Worm (Caenorhabditis elegans) whole organism, midembryonic: ENCODE data around the gene Y43F8B.15.

Experiments used
- T22C8.4 ChIP-seq: fragments of 200-800 bp; sonication (Bioruptor generic); IDR thresholded peaks from 2 replicates; pipeline ENCODE4 v1.3.6; 2022; ENCODE audit warnings: missing genetic modification characterization, missing compliant biosample characterization
- cog-1 ChIP-seq: sonication (generic microtip); optimal IDR thresholded peaks from 2 replicates; lab custom pipeline; 2016; ENCODE audit warnings: missing genetic modification characterization, missing compliant biosample characterization
- klf-2 ChIP-seq: fragments of 200-800 bp; sonication (Bioruptor generic); conservative IDR thresholded peaks from 2 replicates; pipeline ENCODE4 v1.3.6; 2022; ENCODE audit warnings: missing genetic modification reagents, missing genetic modification characterization, missing compliant biosample characterization
- med-1 ChIP-seq: sonication (generic microtip); optimal IDR thresholded peaks from 2 replicates; lab custom pipeline; 2017; ENCODE audit warnings: missing genetic modification characterization, mild to moderate bottlenecking, missing compliant biosample characterization, antibody characterized with exemption, missing genetic modification reagents; ENCODE audit not compliant: insufficient read depth
- tab-1 ChIP-seq: fragments of 200-800 bp; sonication (Bioruptor generic); IDR thresholded peaks from 2 replicates; pipeline ENCODE4 v1.3.6; 2022; ENCODE audit warnings: missing genetic modification characterization, missing compliant biosample characterization
- ztf-23 ChIP-seq: fragments of 200-800 bp; sonication (Bioruptor generic); IDR thresholded peaks from 2 replicates; pipeline ENCODE4 v1.3.6; 2022; ENCODE audit warnings: missing genetic modification reagents, missing genetic modification characterization, missing compliant biosample characterization
- ztf-29 ChIP-seq: fragments of 200-800 bp; sonication (Bioruptor generic); IDR thresholded peaks from 2 replicates; pipeline ENCODE4 v1.3.6; 2022; ENCODE audit warnings: missing genetic modification reagents, missing genetic modification characterization, missing compliant biosample characterization

DNA sequence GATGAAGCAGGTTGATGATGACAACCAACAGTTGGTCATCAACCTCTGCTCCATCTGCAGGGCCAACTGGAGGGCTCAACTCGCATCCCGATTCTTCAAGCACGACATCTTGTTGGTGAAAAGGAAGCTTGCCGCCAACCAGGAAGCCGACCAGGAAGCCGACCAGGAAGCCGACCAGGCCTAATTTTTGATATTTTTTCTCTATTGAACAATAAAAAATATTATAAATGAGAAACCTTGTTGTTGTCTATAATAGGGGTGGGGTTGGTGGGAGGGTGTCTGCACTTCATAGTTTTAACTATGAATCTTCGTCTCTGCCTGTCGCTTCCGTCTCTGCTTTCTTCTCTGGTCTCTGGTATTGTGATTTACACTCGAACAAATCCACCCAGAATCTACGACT lies 23.8 kb upstream of the Y43F8B.15 start, which contains the start of gene Y43F8B.18:
- TF ChIP-seq cog-1 (no peak), ztf-29 (no peak), med-1 (GFP tag; lab: Kevin White, UChicago) (no peak), klf-2 (GFP tag; lab: Robert Waterston, UW) (no peak), ztf-23 (GFP tag; lab: Robert Waterston, UW) (no peak), tab-1 (GFP tag; lab: Robert Waterston, UW) (no peak), T22C8.4 (GFP tag; lab: Robert Waterston, UW) (no peak)
